Worm (Caenorhabditis elegans) whole organism, L1 larva: ENCODE measurements around the gene R52.6.
A peak's percentile ranks its signal among the peaks of the same experiment; 100 is the strongest.
"Not testable (repeated sequence)": the region's sequence is repeated elsewhere in the genome, so short reads cannot be mapped to it uniquely, and the experiment has no call there.

Experiments
- C04F5.9 ChIP-seq: sonication (generic microtip); optimal IDR thresholded peaks from 2 replicates; lab custom pipeline; 2016; ENCODE audit warnings: missing genetic modification characterization, missing compliant biosample characterization
- F16B12.6 ChIP-seq: fragments of 150-350 bp; optimal IDR thresholded peaks from 2 replicates; lab custom pipeline; 2014; ENCODE audit warnings: missing biosample characterization, missing genetic modification characterization
- Y116A8C.19 ChIP-seq: sonication (generic microtip); optimal IDR thresholded peaks from 2 replicates; lab custom pipeline; 2016; ENCODE audit warnings: missing compliant biosample characterization, missing genetic modification characterization, borderline replicate concordance
- aly-2 ChIP-seq: fragments of 150-350 bp; optimal IDR thresholded peaks from 2 replicates; lab custom pipeline; 2014; ENCODE audit warnings: missing biosample characterization, missing genetic modification characterization
- blmp-1 ChIP-seq: fragments of 150-350 bp; optimal IDR thresholded peaks from 2 replicates; lab custom pipeline; 2014; ENCODE audit warnings: missing biosample characterization, missing genetic modification characterization
- ceh-63 ChIP-seq: fragments of 200-800 bp; sonication (Bioruptor generic); optimal IDR thresholded peaks from 2 replicates; lab custom pipeline; 2018; ENCODE audit warnings: mild to moderate bottlenecking, missing genetic modification characterization, missing compliant biosample characterization
- ceh-8 ChIP-seq: fragments of 200-800 bp; sonication (Bioruptor generic); optimal IDR thresholded peaks from 2 replicates; lab custom pipeline; 2018; ENCODE audit warnings: mild to moderate bottlenecking, missing genetic modification characterization, moderate library complexity, missing compliant biosample characterization
- ceh-90 ChIP-seq: sonication (generic microtip); optimal IDR thresholded peaks from 2 replicates; lab custom pipeline; 2016; ENCODE audit warnings: missing genetic modification characterization, missing compliant biosample characterization
- efl-1 ChIP-seq, 4 experiments: fragments of 150-350 bp; optimal IDR thresholded peaks in 3 of 4; peaks in 1 of 4; 1 replicate in 1 of 4; 2 replicates in 3 of 4; lab custom pipeline; 2014; ENCODE audit warnings: missing biosample characterization in 2 of 4, missing genetic modification characterization in 2 of 4, missing genetic modification reagents in 2 of 4
- efl-3 ChIP-seq: fragments of 200-800 bp; sonication (Bioruptor generic); optimal IDR thresholded peaks from 2 replicates; lab custom pipeline; 2018; ENCODE audit warnings: mild to moderate bottlenecking, missing genetic modification characterization, missing compliant biosample characterization
- ets-5 ChIP-seq: fragments of 200-800 bp; sonication (Bioruptor generic); IDR thresholded peaks from 2 replicates; pipeline ENCODE4 v1.3.6; 2022; ENCODE audit warnings: missing genetic modification characterization, missing compliant biosample characterization
- hlh-17 ChIP-seq: fragments of 200-800 bp; sonication (Bioruptor generic); optimal IDR thresholded peaks from 2 replicates; lab custom pipeline; 2018; ENCODE audit warnings: missing genetic modification characterization, mild to moderate bottlenecking, missing compliant biosample characterization, moderate library complexity, borderline replicate concordance
- lin-39 ChIP-seq: fragments of 150-350 bp; optimal IDR thresholded peaks from 2 replicates; lab custom pipeline; 2014; ENCODE audit warnings: missing biosample characterization, missing genetic modification reagents, missing genetic modification characterization
- lir-3 ChIP-seq: sonication (generic microtip); optimal IDR thresholded peaks from 2 replicates; lab custom pipeline; 2016; ENCODE audit warnings: mild to moderate bottlenecking, missing genetic modification characterization, moderate library complexity, missing compliant biosample characterization; ENCODE audit not compliant: poor library complexity
- lsy-2 ChIP-seq, 2 experiments: fragments of 150-350 bp; optimal IDR thresholded peaks; 2 replicates each; lab custom pipeline; 2014; ENCODE audit warnings: missing biosample characterization in 2 of 2, missing genetic modification characterization in 2 of 2
- nhr-47 ChIP-seq: sonication (generic microtip); optimal IDR thresholded peaks from 2 replicates; lab custom pipeline; 2016; ENCODE audit warnings: mild to moderate bottlenecking, missing genetic modification characterization, moderate library complexity, missing compliant biosample characterization
- nhr-76 ChIP-seq: sonication (generic microtip); optimal IDR thresholded peaks from 2 replicates; lab custom pipeline; 2017; ENCODE audit warnings: missing biosample characterization, missing genetic modification characterization
- pqm-1 ChIP-seq: sonication (generic microtip); optimal IDR thresholded peaks from 3 replicates; lab custom pipeline; 2017; ENCODE audit warnings: missing biosample characterization, missing genetic modification characterization
- swsn-7 ChIP-seq: sonication (generic microtip); optimal IDR thresholded peaks from 2 replicates; lab custom pipeline; 2016; ENCODE audit warnings: missing genetic modification characterization, missing compliant biosample characterization
- unc-130 ChIP-seq: fragments of 150-350 bp; optimal IDR thresholded peaks from 2 replicates; lab custom pipeline; 2017; ENCODE audit warnings: missing biosample characterization, missing genetic modification characterization, inconsistent platforms
- ztf-4 ChIP-seq: fragments of 150-350 bp; optimal IDR thresholded peaks from 2 replicates; lab custom pipeline; 2014; ENCODE audit warnings: missing biosample characterization, missing genetic modification characterization

Gene R52.6

DNA sequence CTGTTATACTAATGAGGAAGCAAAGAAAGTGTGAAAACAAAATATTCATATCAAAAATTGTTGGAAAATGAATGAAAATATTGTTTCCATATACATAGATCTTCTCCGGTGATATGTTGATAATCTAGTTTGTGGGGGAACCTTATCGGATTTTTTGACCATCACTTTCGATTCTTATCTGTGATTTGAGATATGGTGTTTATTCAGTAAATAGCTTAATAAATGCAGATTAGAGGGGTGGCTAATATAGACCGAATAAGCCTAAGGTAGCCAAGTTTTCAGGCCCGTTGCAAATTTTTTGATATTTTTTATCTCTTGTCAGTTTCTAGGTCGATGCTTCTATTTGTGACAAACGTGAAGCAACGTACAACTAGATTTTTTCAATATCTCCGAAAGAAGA, 41.4 kb downstream of the R52.6 start, which contains the start of gene F07E5.7:
Gene F07E5.7 (minus strand): TSS at position 101 of the 400 bp plus-strand sequence.
- peak; percentile 39 for TF ChIP-seq blmp-1 (tag; lab: Kevin White, UChicago)
- TF ChIP-seq efl-3 (GFP tag; lab: Kevin White, UChicago), result no peak

DNA sequence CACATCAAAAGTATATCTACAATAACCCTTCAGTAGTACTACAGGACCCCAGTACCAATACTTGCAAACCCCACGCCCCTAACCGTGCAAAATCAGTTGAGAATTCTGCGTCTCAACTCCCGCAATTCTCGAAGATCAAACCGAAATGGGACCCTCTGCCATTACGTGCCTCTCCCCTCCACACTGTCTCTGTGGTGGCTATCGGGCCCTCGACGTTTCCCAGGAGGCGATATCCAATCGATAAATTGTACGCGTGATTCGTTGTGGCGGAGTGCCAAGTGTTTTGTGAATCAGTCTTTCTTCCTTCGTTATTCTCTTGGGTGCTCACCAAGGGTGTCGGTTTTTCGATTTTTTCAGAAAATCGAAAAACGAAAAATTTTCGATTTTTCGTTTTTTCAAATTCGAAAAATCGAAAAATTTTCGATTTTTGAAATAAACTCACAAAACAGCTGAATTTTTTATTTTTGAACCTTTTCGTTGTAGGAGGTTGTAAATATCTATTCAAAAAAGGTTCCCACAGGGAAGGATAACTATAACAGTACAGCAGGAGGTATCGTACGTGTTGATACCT, 45.3 kb downstream of the R52.6 start, which contains the start of gene F07E5.12:
Gene F07E5.12 (plus strand): TSS at position 521 of the 571 bp plus-strand sequence.
- not testable (repeated sequence) for TF ChIP-seq efl-1 (optimal IDR thresholded peaks at IDR 0.05; lab: Kevin White, UChicago)
- peak in 1 of 2 experiments; percentile 60 for TF ChIP-seq efl-1 (GFP tag; optimal IDR thresholded peaks at IDR 0.05 in 1 of 2; lab: Kevin White, UChicago)

DNA sequence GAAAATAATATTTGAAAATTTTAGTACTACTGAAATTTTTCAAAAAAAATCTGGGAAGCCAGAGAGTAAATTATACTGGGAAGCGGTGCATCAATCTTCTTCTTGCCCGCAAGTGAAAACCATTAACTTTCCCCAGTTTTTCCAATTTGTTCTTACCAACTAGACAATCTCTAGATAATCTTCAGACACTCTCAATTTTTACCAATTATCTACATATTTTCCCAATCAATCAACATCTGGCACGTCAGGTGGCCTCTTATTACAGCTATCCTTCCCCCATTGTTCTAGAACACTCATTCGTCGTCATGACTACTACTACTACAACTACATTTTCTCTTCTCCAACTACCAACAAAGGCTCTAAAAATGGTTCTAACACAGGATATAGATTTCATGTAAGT, 48.4 kb downstream of the R52.6 start, which contains the start of gene fbxb-6:
Gene fbxb-6 (plus strand): TSS at position 301 of the 400 bp plus-strand sequence.
- TF ChIP-seq efl-1 (optimal IDR thresholded peaks at IDR 0.05; lab: Kevin White, UChicago) (no peak), efl-1 (GFP tag; optimal IDR thresholded peaks at IDR 0.05 in 1 of 2; lab: Kevin White, UChicago) (peak in 1 of 2 experiments; percentile 68), aly-2 (tag; lab: Kevin White, UChicago) (no peak), hlh-17 (GFP tag; lab: Kevin White, UChicago) (no peak)
- TF ChIP-seq, all 84 proteins: peak for 1

DNA sequence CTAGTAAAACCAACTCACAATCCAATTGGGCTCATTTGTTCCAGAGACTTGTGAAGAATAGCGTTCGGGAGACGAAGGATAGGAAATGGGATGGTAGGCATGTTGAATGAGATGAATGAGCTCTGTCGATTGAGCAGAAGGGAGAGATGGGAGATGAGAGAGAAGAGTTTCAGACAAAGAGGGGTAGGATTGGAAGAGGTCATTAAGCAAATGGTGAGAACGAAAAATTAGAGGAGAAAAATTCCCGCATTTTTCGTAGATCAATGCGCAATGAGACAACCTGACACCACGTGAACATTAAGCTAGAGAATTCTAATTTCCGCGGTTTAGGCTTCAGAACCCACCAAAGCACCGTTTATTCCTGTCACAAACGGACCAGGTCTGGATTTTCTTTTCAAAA, 48.9 kb downstream of the R52.6 start, which contains the start of gene F07E5.13:
Gene F07E5.13 (minus strand): TSS at position 101 of the 400 bp plus-strand sequence.
- TF ChIP-seq lin-39 (tag; lab: Kevin White, UChicago), result no peak
- TF ChIP-seq pqm-1, result no peak
- no peak for TF ChIP-seq Y116A8C.19 (tag; lab: Kevin White, UChicago)
- TF ChIP-seq ceh-8, result no peak
- no peak for TF ChIP-seq C04F5.9 (tag; lab: Kevin White, UChicago)
- TF ChIP-seq F16B12.6 (tag; lab: Kevin White, UChicago), result no peak
- TF ChIP-seq nhr-47 (tag; lab: Kevin White, UChicago), result no peak
- TF ChIP-seq nhr-76 (tag; lab: Kevin White, UChicago), result no peak
- TF ChIP-seq lir-3 (tag; lab: Kevin White, UChicago), result no peak
- TF ChIP-seq lsy-2 (tag; optimal IDR thresholded peaks at IDR 0.05; lab: Kevin White, UChicago), result no peak
- TF ChIP-seq ceh-63 (GFP tag; lab: Kevin White, UChicago), result no peak
- TF ChIP-seq ets-5, result no peak
- no peak for TF ChIP-seq unc-130 (tag; lab: Kevin White, UChicago)
- TF ChIP-seq swsn-7 (tag; lab: Kevin White, UChicago), result no peak
- no peak for TF ChIP-seq ztf-4 (tag; lab: Kevin White, UChicago)
- no peak for TF ChIP-seq ceh-90 (tag; lab: Kevin White, UChicago)
